Worm (Caenorhabditis elegans): ENCODE data around the gene cng-1.

ce11 chrV:15056346-15056839 lies 25.1 kb upstream of the cng-1 start:
- TF ChIP-seq klf-2 (GFP tag; conservative IDR thresholded peaks at IDR 0.05) (no peak), tab-1 (GFP tag; IDR thresholded peaks at IDR 0.05) (no peak), flt-1 (GFP tag; IDR thresholded peaks at IDR 0.05) (no peak), ref-1 (GFP tag; conservative IDR thresholded peaks at IDR 0.05) (no peak), T22C8.4 (GFP tag; IDR thresholded peaks at IDR 0.05) (no peak)

Measured in whole organism, midembryonic.